Fruit fly (Drosophila melanogaster) whole organism, embryonic: ENCODE results near the gene H15.

ENCODE experiments used
- Abd-B ChIP-seq: fragments of 200-800 bp; sonication (Bioruptor generic); optimal IDR thresholded peaks from 2 replicates; lab custom pipeline; 2018; ENCODE audit warnings: missing biosample characterization, mild to moderate bottlenecking, missing genetic modification characterization, moderate library complexity
- Adf1 ChIP-seq: fragments of 200-800 bp; sonication (Bioruptor generic); IDR thresholded peaks from 2 replicates; pipeline ENCODE4 v1.3.6; 2022; ENCODE audit warnings: missing biosample characterization, missing genetic modification characterization
- Atf-2 ChIP-seq: fragments of 200-800 bp; sonication (Bioruptor generic); optimal IDR thresholded peaks from 2 replicates; lab custom pipeline; 2016; ENCODE audit warnings: missing biosample characterization, missing genetic modification characterization
- C15 ChIP-seq: fragments of 200-800 bp; sonication (Bioruptor generic); IDR thresholded peaks from 3 replicates; pipeline ENCODE4 v1.3.6; 2022; ENCODE audit warnings: missing biosample characterization, missing genetic modification characterization
- CG10462 ChIP-seq: fragments of 200-800 bp; sonication (Bioruptor generic); optimal IDR thresholded peaks from 2 replicates; lab custom pipeline; 2016; ENCODE audit warnings: missing biosample characterization, missing genetic modification characterization
- CG10565 ChIP-seq: fragments of 200-800 bp; sonication (Bioruptor generic); optimal IDR thresholded peaks from 3 replicates; lab custom pipeline; 2016; ENCODE audit warnings: missing biosample characterization, mild to moderate bottlenecking, missing genetic modification characterization
- CG12104 ChIP-seq: fragments of 200-800 bp; sonication (Bioruptor generic); optimal IDR thresholded peaks from 3 replicates; lab custom pipeline; 2016; ENCODE audit warnings: missing biosample characterization, missing genetic modification characterization
- CG12299 ChIP-seq: fragments of 200-800 bp; sonication (Bioruptor generic); optimal IDR thresholded peaks from 2 replicates; lab custom pipeline; 2018; ENCODE audit warnings: missing biosample characterization, mild to moderate bottlenecking, missing genetic modification characterization
- CG12391 ChIP-seq: fragments of 200-800 bp; sonication (Bioruptor generic); optimal IDR thresholded peaks from 3 replicates; lab custom pipeline; 2018; ENCODE audit warnings: missing biosample characterization, mild to moderate bottlenecking, missing genetic modification characterization, moderate library complexity
- CG13424 ChIP-seq: fragments of 200-800 bp; sonication (Bioruptor generic); optimal IDR thresholded peaks from 2 replicates; lab custom pipeline; 2019; ENCODE audit warnings: missing biosample characterization, mild to moderate bottlenecking, missing genetic modification characterization, moderate library complexity
- CG14710 ChIP-seq: fragments of 200-800 bp; sonication (Bioruptor generic); optimal IDR thresholded peaks from 3 replicates; lab custom pipeline; 2019; ENCODE audit warnings: missing biosample characterization, mild to moderate bottlenecking, missing genetic modification characterization, moderate library complexity
- CG15011 ChIP-seq: fragments of 200-800 bp; sonication (Bioruptor generic); optimal IDR thresholded peaks from 3 replicates; lab custom pipeline; 2018; ENCODE audit warnings: missing biosample characterization, mild to moderate bottlenecking, missing genetic modification characterization
- CG16813 ChIP-seq: fragments of 200-800 bp; sonication (Bioruptor generic); IDR thresholded peaks from 3 replicates; pipeline ENCODE4 v1.3.6; 2022; ENCODE audit warnings: missing biosample characterization, missing genetic modification characterization; ENCODE audit not compliant: partially characterized antibody
- CG18476 ChIP-seq: fragments of 200-800 bp; sonication (Bioruptor generic); optimal IDR thresholded peaks from 2 replicates; lab custom pipeline; 2016; ENCODE audit warnings: missing biosample characterization, mild to moderate bottlenecking, missing genetic modification characterization
- CG2129 ChIP-seq: fragments of 200-800 bp; sonication (Bioruptor generic); IDR thresholded peaks from 2 replicates; pipeline ENCODE4 v1.3.6; 2022; ENCODE audit warnings: missing biosample characterization, missing genetic modification characterization; ENCODE audit not compliant: partially characterized antibody
- CG32532 ChIP-seq: fragments of 200-800 bp; sonication (Bioruptor generic); IDR thresholded peaks from 2 replicates; pipeline ENCODE4 v1.3.6; 2022; ENCODE audit warnings: missing biosample characterization, missing genetic modification characterization
- CG32767 ChIP-seq: fragments of 200-800 bp; sonication (Bioruptor generic); IDR thresholded peaks from 2 replicates; pipeline ENCODE4 v1.3.6; 2022; ENCODE audit warnings: missing biosample characterization, missing genetic modification characterization
- CG32772 ChIP-seq: fragments of 200-800 bp; sonication (Bioruptor generic); IDR thresholded peaks from 2 replicates; pipeline ENCODE4 v1.3.6; 2022; ENCODE audit warnings: missing biosample characterization, missing genetic modification characterization
- CG34224 ChIP-seq: fragments of 200-800 bp; sonication (Bioruptor generic); IDR thresholded peaks from 3 replicates; pipeline ENCODE4 v1.3.6; 2022; ENCODE audit warnings: missing biosample characterization, missing genetic modification characterization; ENCODE audit not compliant: partially characterized antibody
- CG4424 ChIP-seq: fragments of 200-800 bp; sonication (Bioruptor generic); optimal IDR thresholded peaks from 3 replicates; lab custom pipeline; 2016; ENCODE audit warnings: missing biosample characterization, missing genetic modification characterization
- CG4707 ChIP-seq: fragments of 200-800 bp; sonication (Bioruptor generic); optimal IDR thresholded peaks from 2 replicates; lab custom pipeline; 2018; ENCODE audit warnings: missing biosample characterization, mild to moderate bottlenecking, missing genetic modification characterization, moderate library complexity
- CG6654 ChIP-seq: fragments of 200-800 bp; sonication (Bioruptor generic); optimal IDR thresholded peaks from 2 replicates; lab custom pipeline; 2017; ENCODE audit warnings: missing biosample characterization, mild to moderate bottlenecking, missing genetic modification characterization
- CG7357 ChIP-seq: fragments of 200-800 bp; sonication (Bioruptor generic); IDR thresholded peaks from 3 replicates; pipeline ENCODE4 v1.3.6; 2022; ENCODE audit warnings: missing biosample characterization, missing genetic modification characterization
- CG8388 ChIP-seq: fragments of 200-800 bp; sonication (Bioruptor generic); optimal IDR thresholded peaks from 2 replicates; lab custom pipeline; 2019; ENCODE audit warnings: missing biosample characterization, mild to moderate bottlenecking, missing genetic modification characterization, moderate library complexity
- CHES-1-like ChIP-seq: fragments of 200-800 bp; sonication (Bioruptor generic); optimal IDR thresholded peaks from 2 replicates; lab custom pipeline; 2016; ENCODE audit warnings: missing biosample characterization, missing genetic modification characterization
- Fer3 ChIP-seq: fragments of 200-800 bp; sonication (Bioruptor generic); optimal IDR thresholded peaks from 2 replicates; lab custom pipeline; 2018; ENCODE audit warnings: missing biosample characterization, mild to moderate bottlenecking, missing genetic modification characterization, moderate library complexity
- Gsc ChIP-seq: fragments of 200-800 bp; sonication (Bioruptor generic); IDR thresholded peaks from 2 replicates; pipeline ENCODE4 v1.3.6; 2022; ENCODE audit warnings: missing biosample characterization, missing genetic modification characterization
- H2.0 ChIP-seq: fragments of 200-800 bp; sonication (Bioruptor generic); IDR thresholded peaks from 2 replicates; pipeline ENCODE4 v1.3.6; 2022; ENCODE audit warnings: missing biosample characterization, missing genetic modification characterization
- Lhr ChIP-seq: fragments of 200-800 bp; sonication (Bioruptor generic); optimal IDR thresholded peaks from 3 replicates; lab custom pipeline; 2017; ENCODE audit warnings: mild to moderate bottlenecking, missing biosample characterization, missing genetic modification reagents, missing genetic modification characterization
- Lpt ChIP-seq: fragments of >200 bp; optimal IDR thresholded peaks from 2 replicates; lab custom pipeline; 2018; ENCODE audit warnings: missing biosample characterization, missing genetic modification characterization
- NC2α ChIP-seq: fragments of 200-800 bp; sonication (Bioruptor generic); optimal IDR thresholded peaks from 2 replicates; lab custom pipeline; 2016; ENCODE audit warnings: missing biosample characterization, missing genetic modification characterization
- Stat92E ChIP-seq, 3 experiments: fragments of >200 bp in 2 of 3; fragments of 200-800 bp in 1 of 3; sonication (Bioruptor generic) in 1 of 3; optimal IDR thresholded peaks; 2 replicates each; lab custom pipeline; 2017 to 2019; ENCODE audit warnings: missing biosample characterization in 3 of 3, missing genetic modification characterization in 3 of 3, mild to moderate bottlenecking in 1 of 3, moderate library complexity in 1 of 3
- Xrp1 ChIP-seq: fragments of 200-800 bp; sonication (Bioruptor generic); IDR thresholded peaks from 2 replicates; pipeline ENCODE4 v1.3.6; 2022; ENCODE audit warnings: missing biosample characterization, missing genetic modification characterization
- amos ChIP-seq: fragments of 200-800 bp; sonication (Bioruptor generic); IDR thresholded peaks from 2 replicates; pipeline ENCODE4 v1.3.6; 2022; ENCODE audit warnings: missing biosample characterization, missing genetic modification characterization; ENCODE audit not compliant: partially characterized antibody
- ase ChIP-seq: fragments of 200-800 bp; sonication (Bioruptor generic); IDR thresholded peaks from 3 replicates; pipeline ENCODE4 v1.3.6; 2022; ENCODE audit warnings: missing biosample characterization, missing genetic modification characterization
- ash1 ChIP-seq: fragments of 200-800 bp; sonication (Bioruptor generic); optimal IDR thresholded peaks from 2 replicates; lab custom pipeline; 2018; ENCODE audit warnings: missing biosample characterization, mild to moderate bottlenecking, missing genetic modification characterization
- cg ChIP-seq: fragments of 200-800 bp; sonication (Bioruptor generic); optimal IDR thresholded peaks from 3 replicates; lab custom pipeline; 2019; ENCODE audit warnings: missing biosample characterization, mild to moderate bottlenecking, missing genetic modification characterization, moderate library complexity
- dm ChIP-seq: fragments of 200-800 bp; sonication (Bioruptor generic); optimal IDR thresholded peaks from 3 replicates; lab custom pipeline; 2016; ENCODE audit warnings: missing biosample characterization, missing genetic modification characterization
- fu2 ChIP-seq: fragments of 200-800 bp; sonication (Bioruptor generic); optimal IDR thresholded peaks from 2 replicates; lab custom pipeline; 2016; ENCODE audit warnings: missing biosample characterization, missing genetic modification characterization
- kni ChIP-seq: fragments of 200-800 bp; sonication (Bioruptor generic); optimal IDR thresholded peaks from 3 replicates; lab custom pipeline; 2017; ENCODE audit warnings: mild to moderate bottlenecking, missing biosample characterization, missing genetic modification reagents, missing genetic modification characterization
- lab ChIP-seq: fragments of 200-800 bp; sonication (Bioruptor generic); optimal IDR thresholded peaks from 3 replicates; lab custom pipeline; 2017; ENCODE audit warnings: missing biosample characterization, missing genetic modification characterization, mild to moderate bottlenecking, moderate library complexity, missing genetic modification reagents
- lilli ChIP-seq: fragments of 200-800 bp; sonication (Bioruptor generic); optimal IDR thresholded peaks from 3 replicates; lab custom pipeline; 2016; ENCODE audit warnings: missing biosample characterization, missing genetic modification characterization
- luna ChIP-seq: fragments of 200-800 bp; sonication (Bioruptor generic); optimal IDR thresholded peaks from 2 replicates; lab custom pipeline; 2016; ENCODE audit warnings: missing biosample characterization, missing genetic modification characterization
- nerfin-1 ChIP-seq: fragments of 200-800 bp; sonication (Bioruptor generic); optimal IDR thresholded peaks from 3 replicates; lab custom pipeline; 2019; ENCODE audit warnings: missing biosample characterization, mild to moderate bottlenecking, missing genetic modification characterization, moderate library complexity
- onecut ChIP-seq: fragments of 200-800 bp; sonication (Bioruptor generic); IDR thresholded peaks from 2 replicates; pipeline ENCODE4 v1.3.6; 2022; ENCODE audit warnings: missing biosample characterization, missing genetic modification characterization
- org-1 ChIP-seq: fragments of 200-800 bp; sonication (Bioruptor generic); optimal IDR thresholded peaks from 2 replicates; lab custom pipeline; 2017; ENCODE audit warnings: missing biosample characterization, missing genetic modification characterization
- pnt ChIP-seq: fragments of 200-800 bp; sonication (Bioruptor generic); optimal IDR thresholded peaks from 3 replicates; lab custom pipeline; 2016; ENCODE audit warnings: missing biosample characterization, missing genetic modification characterization
- pzg ChIP-seq: fragments of 200-800 bp; sonication (Bioruptor generic); optimal IDR thresholded peaks from 3 replicates; lab custom pipeline; 2018; ENCODE audit warnings: missing biosample characterization, mild to moderate bottlenecking, missing genetic modification characterization, moderate library complexity
- salm ChIP-seq: fragments of 200-800 bp; sonication (Bioruptor generic); optimal IDR thresholded peaks from 2 replicates; lab custom pipeline; 2018; ENCODE audit warnings: missing biosample characterization, mild to moderate bottlenecking, missing genetic modification characterization
- scrt ChIP-seq: fragments of 200-800 bp; sonication (Bioruptor generic); optimal IDR thresholded peaks from 2 replicates; lab custom pipeline; 2018; ENCODE audit warnings: missing biosample characterization, mild to moderate bottlenecking, missing genetic modification characterization, moderate library complexity
- slp2 ChIP-seq: fragments of 200-800 bp; sonication (Bioruptor generic); optimal IDR thresholded peaks from 2 replicates; lab custom pipeline; 2016; ENCODE audit warnings: missing biosample characterization, missing genetic modification characterization

H15 gene

DNA sequence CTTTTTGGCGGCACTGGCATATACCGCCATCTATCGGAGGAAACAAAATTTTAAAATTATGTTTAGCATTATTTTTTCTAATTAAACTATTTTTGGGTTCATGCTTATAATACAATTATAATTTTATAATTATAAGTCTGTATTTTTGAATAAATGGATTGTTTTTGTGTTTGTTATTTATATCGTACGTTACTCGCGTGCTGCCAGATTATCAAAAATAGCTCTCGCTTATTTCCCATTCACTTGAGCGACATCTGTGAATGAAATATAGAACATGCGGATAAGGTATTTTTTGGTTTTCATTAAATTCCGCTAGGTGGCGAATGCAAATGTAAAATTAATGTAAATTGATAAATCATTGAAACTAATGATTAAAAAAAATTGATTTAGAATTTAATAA lies 38.2 kb upstream of the H15 start (continued):
- TF ChIP-seq Fer3 (tag; lab: Kevin White, UChicago) (no peak), Xrp1 (no peak), slp2 (GFP tag; lab: Kevin White, UChicago) (no peak), scrt (GFP tag; lab: Kevin White, UChicago) (no peak), CG4707 (no peak), Atf-2 (GFP tag; lab: Kevin White, UChicago) (no peak), CG8388 (GFP tag; lab: Kevin White, UChicago) (no peak), lab (GFP tag; lab: Kevin White, UChicago) (no peak), CG4424 (peak; percentile 0), CG12104 (GFP tag; lab: Kevin White, UChicago) (no peak), Lpt (GFP tag; lab: Kevin White, UChicago) (no peak), nerfin-1 (no peak), Lhr (GFP tag; lab: Kevin White, UChicago) (peak; percentile 57), CHES-1-like (GFP tag; lab: Kevin White, UChicago) (no peak), salm (no peak), Abd-B (GFP tag; lab: Kevin White, UChicago) (no peak), C15 (GFP tag; lab: Robert Waterston, UW) (no peak), CG12391 (tag; lab: Kevin White, UChicago) (peak; percentile 44), pzg (GFP tag; lab: Kevin White, UChicago) (no peak), fu2 (no peak), CG7357 (no peak), CG13424 (tag; lab: Kevin White, UChicago) (no peak), H2.0 (no peak), CG34224 (no peak), CG15011 (GFP tag; lab: Kevin White, UChicago) (no peak), CG14710 (tag; lab: Kevin White, UChicago) (peak; percentile 53), CG32767 (GFP tag; lab: Robert Waterston, UW) (no peak), kni (GFP tag; lab: Kevin White, UChicago) (no peak), CG2129 (GFP tag; lab: Robert Waterston, UW) (no peak), org-1 (GFP tag; lab: Kevin White, UChicago) (no peak), onecut (GFP tag; lab: Robert Waterston, UW) (no peak), cg (GFP tag; lab: Kevin White, UChicago) (no peak), amos (no peak), ash1 (GFP tag; lab: Kevin White, UChicago) (no peak), CG12299 (no peak), pnt (no peak), Adf1 (GFP tag; lab: Robert Waterston, UW) (no peak), luna (GFP tag; lab: Kevin White, UChicago) (no peak), NC2α (GFP tag; lab: Kevin White, UChicago) (no peak), Gsc (no peak), Stat92E (GFP tag; optimal IDR thresholded peaks at IDR 0.05; lab: Kevin White, UChicago) (no peak), CG32532 (peak; percentile 67; the same call in 1 of the 2 replicates), dm (GFP tag; lab: Kevin White, UChicago) (no peak), CG18476 (GFP tag; lab: Kevin White, UChicago) (no peak), CG16813 (GFP tag; lab: Robert Waterston, UW) (no peak), lilli (peak; percentile 11), CG32772 (GFP tag; lab: Robert Waterston, UW) (no peak), ase (GFP tag; lab: Robert Waterston, UW) (no peak), CG10565 (GFP tag; lab: Kevin White, UChicago) (no peak), CG6654 (no peak), CG10462 (GFP tag; lab: Kevin White, UChicago) (no peak)
